Worm (Caenorhabditis elegans) whole organism, early embryonic: ENCODE data around the gene fre-1.

Source experiments
- B0310.2 ChIP-seq: sonication (generic microtip); optimal IDR thresholded peaks from 2 replicates; lab custom pipeline; 2016; ENCODE audit warnings: mild to moderate bottlenecking, missing genetic modification characterization, missing compliant biosample characterization
- ama-1 ChIP-seq: fragments of 150-350 bp; optimal IDR thresholded peaks from 2 replicates; lab custom pipeline; 2014
- ceh-36 ChIP-seq: sonication (generic microtip); optimal IDR thresholded peaks from 2 replicates; lab custom pipeline; 2016; ENCODE audit warnings: missing genetic modification characterization, inconsistent platforms, missing compliant biosample characterization
- hnd-1 ChIP-seq: sonication (generic microtip); optimal IDR thresholded peaks from 2 replicates; lab custom pipeline; 2016; ENCODE audit warnings: missing genetic modification characterization, missing compliant biosample characterization
- sea-1 ChIP-seq: fragments of 200-800 bp; sonication (Bioruptor generic); conservative IDR thresholded peaks from 2 replicates; pipeline ENCODE4 v1.3.6; 2022; ENCODE audit warnings: missing genetic modification characterization, missing compliant biosample characterization
- tbx-11 ChIP-seq: fragments of 200-800 bp; sonication (Bioruptor generic); IDR thresholded peaks from 2 replicates; pipeline ENCODE4 v1.3.6; 2022; ENCODE audit warnings: missing genetic modification characterization, missing compliant biosample characterization

DNA sequence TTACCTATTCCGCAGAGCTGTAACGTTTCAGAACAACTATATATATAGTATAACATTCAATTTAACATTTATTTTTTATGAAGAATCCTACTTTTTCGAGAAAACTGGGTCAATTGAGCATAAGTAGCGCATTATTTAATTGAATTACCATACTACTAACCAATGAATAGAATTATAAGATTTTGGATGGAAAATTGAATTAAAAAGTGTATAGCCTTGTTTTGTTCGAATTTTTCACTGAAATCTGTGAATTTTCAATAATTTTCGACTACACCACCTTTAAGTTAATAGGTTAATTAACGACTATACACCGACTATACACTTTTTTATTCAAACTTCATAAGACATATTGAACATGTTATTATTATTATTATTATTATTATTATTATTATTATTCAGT, 6.4 kb upstream of the fre-1 start:
- TF ChIP-seq ceh-36 (tag; lab: Kevin White, UChicago) = no peak
- TF ChIP-seq tbx-11 (GFP tag; lab: Robert Waterston, UW) = no peak
- no peak for TF ChIP-seq B0310.2 (tag; lab: Kevin White, UChicago)
- no peak for TF ChIP-seq ama-1 (lab: Kevin White, UChicago)
- no peak for TF ChIP-seq hnd-1 (tag; lab: Kevin White, UChicago)
- no peak for TF ChIP-seq sea-1 (GFP tag; lab: Robert Waterston, UW)
